Worm (Caenorhabditis elegans) whole organism, L1 larva: Measurements from ENCODE around the gene cka-1.

Source experiments
- ces-1 ChIP-seq: fragments of 150-350 bp; optimal IDR thresholded peaks from 2 replicates; lab custom pipeline; 2014; ENCODE audit warnings: missing biosample characterization, missing genetic modification reagents, missing genetic modification characterization
- lin-39 ChIP-seq: fragments of 150-350 bp; optimal IDR thresholded peaks from 2 replicates; lab custom pipeline; 2014; ENCODE audit warnings: missing biosample characterization, missing genetic modification reagents, missing genetic modification characterization
- lsy-2 ChIP-seq, 2 experiments: fragments of 150-350 bp; optimal IDR thresholded peaks; 2 replicates each; lab custom pipeline; 2014; ENCODE audit warnings: missing biosample characterization in 2 of 2, missing genetic modification characterization in 2 of 2
- nhr-28 ChIP-seq: fragments of 150-350 bp; optimal IDR thresholded peaks from 2 replicates; lab custom pipeline; 2014; ENCODE audit warnings: missing biosample characterization, missing genetic modification characterization
- nhr-77 ChIP-seq: fragments of 150-350 bp; optimal IDR thresholded peaks from 2 replicates; lab custom pipeline; 2014; ENCODE audit warnings: missing biosample characterization, missing genetic modification characterization
- pag-3 ChIP-seq: sonication (generic microtip); optimal IDR thresholded peaks from 2 replicates; lab custom pipeline; 2017; ENCODE audit warnings: missing genetic modification characterization, mild to moderate bottlenecking, missing compliant biosample characterization, antibody characterized with exemption, borderline replicate concordance; ENCODE audit not compliant: insufficient read depth
- pqm-1 ChIP-seq: sonication (generic microtip); optimal IDR thresholded peaks from 3 replicates; lab custom pipeline; 2017; ENCODE audit warnings: missing biosample characterization, missing genetic modification characterization
- snpc-4 ChIP-seq: fragments of 150-350 bp; optimal IDR thresholded peaks from 2 replicates; lab custom pipeline; 2014; ENCODE audit warnings: missing biosample characterization, missing genetic modification characterization

DNA sequence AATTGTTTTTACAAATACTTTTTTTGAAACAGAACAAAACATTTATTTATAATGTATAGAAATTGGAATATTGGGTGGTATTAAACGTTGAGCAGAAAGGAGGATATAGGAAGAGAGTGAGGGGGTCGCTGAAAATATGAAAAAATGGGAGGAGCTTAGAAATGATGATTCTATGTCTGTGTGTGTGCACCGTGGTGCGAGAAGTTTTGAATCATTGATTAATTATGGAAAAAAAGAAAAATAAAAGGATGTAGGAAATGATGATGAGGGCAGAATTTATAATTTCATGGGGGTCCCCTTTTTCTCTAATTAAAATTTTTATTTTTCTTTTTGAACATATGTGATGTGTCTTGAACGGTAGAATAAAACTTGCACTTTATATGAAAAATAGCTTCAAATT, 47.3 kb upstream of the cka-1 start, which contains the start of gene sre-4:
- TF ChIP-seq pag-3 (tag; lab: Kevin White, UChicago) (no peak), nhr-28 (tag; lab: Kevin White, UChicago) (no peak), snpc-4 (tag; lab: Kevin White, UChicago) (no peak), ces-1 (GFP tag; lab: Kevin White, UChicago) (no peak), pqm-1 (no peak), lin-39 (tag; lab: Kevin White, UChicago) (no peak), lsy-2 (tag; optimal IDR thresholded peaks at IDR 0.05; lab: Kevin White, UChicago) (no peak), nhr-77 (tag; lab: Kevin White, UChicago) (no peak)
